Worm (Caenorhabditis elegans) whole organism, mixed stage, embryonic: ENCODE measurements around the gene hpo-30.

Experiments used
- ces-1 ChIP-seq: fragments of 150-350 bp; optimal IDR thresholded peaks from 2 replicates; lab custom pipeline; 2014; ENCODE audit warnings: missing biosample characterization, missing genetic modification reagents, missing genetic modification characterization
- cnd-1 ChIP-seq: fragments of 200-800 bp; sonication (Bioruptor generic); optimal IDR thresholded peaks from 2 replicates; lab custom pipeline; 2018; ENCODE audit warnings: mild to moderate bottlenecking, missing genetic modification characterization, missing compliant biosample characterization
- hlh-1 ChIP-seq: fragments of 150-350 bp; optimal IDR thresholded peaks from 2 replicates; lab custom pipeline; 2014; ENCODE audit warnings: missing biosample characterization, missing genetic modification reagents, missing genetic modification characterization
- mep-1 ChIP-seq: fragments of 150-350 bp; optimal IDR thresholded peaks from 2 replicates; lab custom pipeline; 2017; ENCODE audit warnings: missing biosample characterization, missing genetic modification reagents, missing genetic modification characterization, inconsistent platforms
- nhr-237 ChIP-seq: fragments of 150-350 bp; optimal IDR thresholded peaks from 2 replicates; lab custom pipeline; 2014; ENCODE audit warnings: missing biosample characterization, missing genetic modification characterization
- nhr-76 ChIP-seq: sonication (generic microtip); optimal IDR thresholded peaks from 2 replicates; lab custom pipeline; 2017; ENCODE audit warnings: missing biosample characterization, missing genetic modification characterization
- snpc-4 ChIP-seq: fragments of 150-350 bp; optimal IDR thresholded peaks from 2 replicates; lab custom pipeline; 2014; ENCODE audit warnings: missing biosample characterization, missing genetic modification characterization
- unc-62 ChIP-seq: fragments of 150-350 bp; optimal IDR thresholded peaks from 2 replicates; lab custom pipeline; 2014; ENCODE audit warnings: missing biosample characterization, missing genetic modification reagents, missing genetic modification characterization
- ztf-11 ChIP-seq: fragments of 150-350 bp; optimal IDR thresholded peaks from 2 replicates; lab custom pipeline; 2014; ENCODE audit warnings: missing biosample characterization, missing genetic modification characterization

ce11 chrV:12269272-12269767 is 40.8 kb downstream of the hpo-30 start, which contains the start of gene twk-24:
- TF ChIP-seq nhr-237 (tag; lab: Kevin White, UChicago) (no peak), ces-1 (GFP tag; lab: Kevin White, UChicago) (no peak), snpc-4 (no peak), cnd-1 (tag; lab: Kevin White, UChicago) (no peak), mep-1 (tag; lab: Kevin White, UChicago) (no peak), unc-62 (GFP tag; lab: Kevin White, UChicago) (no peak), hlh-1 (no peak), nhr-76 (tag; lab: Kevin White, UChicago) (no peak), ztf-11 (no peak)
